Fruit fly (Drosophila melanogaster) whole organism, embryonic: ENCODE data around the gene I-2.

Experiments used
- Asciz ChIP-seq: fragments of 200-800 bp; sonication (Bioruptor generic); optimal IDR thresholded peaks from 2 replicates; lab custom pipeline; 2017; ENCODE audit warnings: missing biosample characterization, mild to moderate bottlenecking, missing genetic modification characterization, missing genetic modification reagents
- Atf6 ChIP-seq: fragments of 200-800 bp; sonication (Bioruptor generic); IDR thresholded peaks from 2 replicates; pipeline ENCODE4 v1.3.6; 2022; ENCODE audit warnings: missing biosample characterization, missing genetic modification characterization
- Blimp-1 ChIP-seq: fragments of 200-800 bp; sonication (Bioruptor generic); optimal IDR thresholded peaks from 3 replicates; lab custom pipeline; 2018; ENCODE audit warnings: missing biosample characterization, missing genetic modification characterization, mild to moderate bottlenecking, moderate library complexity, missing genetic modification reagents
- CG10147 ChIP-seq: fragments of 200-800 bp; sonication (Bioruptor generic); optimal IDR thresholded peaks from 2 replicates; lab custom pipeline; 2019; ENCODE audit warnings: missing biosample characterization, mild to moderate bottlenecking, missing genetic modification characterization, moderate library complexity
- CG10431 ChIP-seq: fragments of 200-800 bp; sonication (Bioruptor generic); optimal IDR thresholded peaks from 3 replicates; lab custom pipeline; 2018; ENCODE audit warnings: missing biosample characterization, mild to moderate bottlenecking, missing genetic modification characterization
- CG10979 ChIP-seq: fragments of 200-800 bp; sonication (Bioruptor generic); optimal IDR thresholded peaks from 2 replicates; lab custom pipeline; 2018; ENCODE audit warnings: missing biosample characterization, mild to moderate bottlenecking, missing genetic modification characterization, moderate library complexity
- CG11696 ChIP-seq: fragments of 200-800 bp; sonication (Bioruptor generic); IDR thresholded peaks from 2 replicates; pipeline ENCODE4 v1.3.6; 2022; ENCODE audit warnings: missing biosample characterization, missing genetic modification characterization
- CG12391 ChIP-seq: fragments of 200-800 bp; sonication (Bioruptor generic); optimal IDR thresholded peaks from 3 replicates; lab custom pipeline; 2018; ENCODE audit warnings: missing biosample characterization, mild to moderate bottlenecking, missing genetic modification characterization, moderate library complexity
- CG12942 ChIP-seq: fragments of 200-800 bp; sonication (Bioruptor generic); optimal IDR thresholded peaks from 3 replicates; lab custom pipeline; 2016; ENCODE audit warnings: missing biosample characterization, missing genetic modification characterization
- CG13624 ChIP-seq: fragments of 200-800 bp; sonication (Bioruptor generic); optimal IDR thresholded peaks from 2 replicates; lab custom pipeline; 2016; ENCODE audit warnings: missing biosample characterization, missing genetic modification characterization
- CG17829 ChIP-seq: fragments of 200-800 bp; optimal IDR thresholded peaks from 2 replicates; lab custom pipeline; 2019; ENCODE audit warnings: missing biosample characterization, mild to moderate bottlenecking, missing genetic modification characterization, moderate library complexity
- CG18764 ChIP-seq: fragments of 200-800 bp; sonication (Bioruptor generic); optimal IDR thresholded peaks from 3 replicates; lab custom pipeline; 2016; ENCODE audit warnings: missing biosample characterization, missing genetic modification characterization
- CG2120 ChIP-seq: fragments of 200-800 bp; sonication (Bioruptor generic); optimal IDR thresholded peaks from 3 replicates; lab custom pipeline; 2016; ENCODE audit warnings: missing biosample characterization, missing genetic modification characterization
- CG3847 ChIP-seq: fragments of 200-800 bp; sonication (Bioruptor generic); IDR thresholded peaks from 2 replicates; pipeline ENCODE4 v1.3.6; 2022; ENCODE audit warnings: missing biosample characterization, missing genetic modification characterization
- CG4424 ChIP-seq: fragments of 200-800 bp; sonication (Bioruptor generic); optimal IDR thresholded peaks from 3 replicates; lab custom pipeline; 2016; ENCODE audit warnings: missing biosample characterization, missing genetic modification characterization
- CG8359 ChIP-seq: fragments of 200-800 bp; sonication (Bioruptor generic); optimal IDR thresholded peaks from 2 replicates; lab custom pipeline; 2017; ENCODE audit warnings: missing biosample characterization, mild to moderate bottlenecking, missing genetic modification characterization, borderline replicate concordance
- CG9932 ChIP-seq: fragments of 200-800 bp; sonication (Bioruptor generic); IDR thresholded peaks from 2 replicates; pipeline ENCODE4 v1.3.6; 2022; ENCODE audit warnings: missing biosample characterization, missing genetic modification characterization
- D ChIP-seq, 2 experiments: fragments of 200-800 bp in 1 of 2; fragments of >200 bp in 1 of 2; sonication (Bioruptor generic) in 1 of 2; optimal IDR thresholded peaks; 2 replicates in 1 of 2; 3 replicates in 1 of 2; lab custom pipeline; 2017; ENCODE audit warnings: mild to moderate bottlenecking in 1 of 2, missing biosample characterization in 1 of 2, missing genetic modification characterization in 1 of 2, missing genetic modification reagents in 1 of 2
- Dref ChIP-seq: fragments of 200-800 bp; sonication (Bioruptor generic); IDR thresholded peaks from 2 replicates; pipeline ENCODE4 v1.3.6; 2022; ENCODE audit warnings: missing biosample characterization, missing genetic modification characterization
- E2f1 ChIP-seq: fragments of 200-800 bp; sonication (Bioruptor generic); IDR thresholded peaks from 2 replicates; pipeline ENCODE4 v1.3.6; 2022; ENCODE audit warnings: missing biosample characterization, missing genetic modification characterization
- E2f2 ChIP-seq: fragments of 200-800 bp; sonication (Bioruptor generic); IDR thresholded peaks from 2 replicates; pipeline ENCODE4 v1.3.6; 2022; ENCODE audit warnings: missing biosample characterization, missing genetic modification characterization
- Fer1 ChIP-seq: fragments of 200-800 bp; sonication (Bioruptor generic); optimal IDR thresholded peaks from 2 replicates; lab custom pipeline; 2017; ENCODE audit warnings: missing biosample characterization, mild to moderate bottlenecking, missing genetic modification characterization
- HLH4C ChIP-seq: fragments of 200-800 bp; sonication (Bioruptor generic); IDR thresholded peaks from 3 replicates; pipeline ENCODE4 v1.3.6; 2022; ENCODE audit warnings: missing biosample characterization, missing genetic modification characterization; ENCODE audit not compliant: partially characterized antibody
- Hr78 ChIP-seq, 2 experiments: fragments of 200-800 bp in 1 of 2; fragments of >200 bp in 1 of 2; sonication (Bioruptor generic) in 1 of 2; optimal IDR thresholded peaks; 2 replicates each; lab custom pipeline; 2017 to 2019; ENCODE audit warnings: missing biosample characterization in 2 of 2, missing genetic modification characterization in 2 of 2, mild to moderate bottlenecking in 1 of 2, moderate library complexity in 1 of 2
- MESR4 ChIP-seq: fragments of 200-800 bp; sonication (Bioruptor generic); optimal IDR thresholded peaks from 2 replicates; lab custom pipeline; 2018; ENCODE audit warnings: missing biosample characterization, mild to moderate bottlenecking, missing genetic modification characterization, moderate library complexity
- Mad ChIP-seq: fragments of 200-800 bp; sonication (Bioruptor generic); optimal IDR thresholded peaks from 2 replicates; lab custom pipeline; 2016; ENCODE audit warnings: missing biosample characterization, missing genetic modification characterization
- Meics ChIP-seq: fragments of 200-800 bp; sonication (Bioruptor generic); optimal IDR thresholded peaks from 2 replicates; lab custom pipeline; 2017; ENCODE audit warnings: missing biosample characterization, mild to moderate bottlenecking, missing genetic modification characterization
- Nf-YC ChIP-seq: fragments of 200-800 bp; optimal IDR thresholded peaks from 3 replicates; lab custom pipeline; 2019; ENCODE audit warnings: missing biosample characterization, mild to moderate bottlenecking, missing genetic modification characterization, moderate library complexity
- Opbp ChIP-seq: fragments of 200-800 bp; sonication (Bioruptor generic); IDR thresholded peaks from 3 replicates; pipeline ENCODE4 v1.3.6; 2022; ENCODE audit warnings: missing biosample characterization, missing genetic modification characterization; ENCODE audit not compliant: partially characterized antibody
- Rfx ChIP-seq: fragments of 200-800 bp; sonication (Bioruptor generic); IDR thresholded peaks from 2 replicates; pipeline ENCODE4 v1.3.6; 2022; ENCODE audit warnings: missing biosample characterization, missing genetic modification characterization
- Sry-β ChIP-seq: fragments of 200-800 bp; sonication (Bioruptor generic); optimal IDR thresholded peaks from 2 replicates; lab custom pipeline; 2018; ENCODE audit warnings: missing biosample characterization, mild to moderate bottlenecking, missing genetic modification characterization, moderate library complexity
- Ssrp ChIP-seq: fragments of 200-800 bp; sonication (Bioruptor generic); optimal IDR thresholded peaks from 2 replicates; lab custom pipeline; 2018; ENCODE audit warnings: missing biosample characterization, mild to moderate bottlenecking, missing genetic modification characterization, moderate library complexity
- al ChIP-seq: fragments of 200-800 bp; sonication (Bioruptor generic); IDR thresholded peaks from 2 replicates; pipeline ENCODE4 v1.3.6; 2022; ENCODE audit warnings: missing biosample characterization, missing genetic modification characterization
- ap ChIP-seq: fragments of 200-800 bp; sonication (Bioruptor generic); IDR thresholded peaks from 2 replicates; pipeline ENCODE4 v1.3.6; 2022; ENCODE audit warnings: missing biosample characterization, missing genetic modification characterization
- ara ChIP-seq: fragments of 200-800 bp; sonication (Bioruptor generic); IDR thresholded peaks from 2 replicates; pipeline ENCODE4 v1.3.6; 2022; ENCODE audit warnings: missing biosample characterization, missing genetic modification characterization
- ato ChIP-seq: fragments of 200-800 bp; sonication (Bioruptor generic); IDR thresholded peaks from 2 replicates; pipeline ENCODE4 v1.3.6; 2022; ENCODE audit warnings: missing biosample characterization, missing genetic modification characterization; ENCODE audit not compliant: partially characterized antibody
- chif ChIP-seq, 2 experiments: fragments of 200-800 bp; sonication (Bioruptor generic); optimal IDR thresholded peaks; 3 replicates each; lab custom pipeline; 2016; ENCODE audit warnings: missing biosample characterization in 2 of 2, missing genetic modification characterization in 2 of 2
- crp ChIP-seq, 2 experiments: fragments of 200-800 bp; sonication (Bioruptor generic); optimal IDR thresholded peaks; 2 replicates in 1 of 2; 3 replicates in 1 of 2; lab custom pipeline; 2017; ENCODE audit warnings: missing biosample characterization in 2 of 2, missing genetic modification characterization in 2 of 2, mild to moderate bottlenecking in 1 of 2, moderate library complexity in 1 of 2
- dati ChIP-seq: fragments of 200-800 bp; sonication (Bioruptor generic); IDR thresholded peaks from 2 replicates; pipeline ENCODE4 v1.3.6; 2022; ENCODE audit warnings: missing biosample characterization, missing genetic modification characterization
- ems ChIP-seq: fragments of 200-800 bp; sonication (Bioruptor generic); optimal IDR thresholded peaks from 3 replicates; lab custom pipeline; 2016; ENCODE audit warnings: missing biosample characterization, missing genetic modification characterization
- esg ChIP-seq: fragments of 200-800 bp; sonication (Bioruptor generic); conservative IDR thresholded peaks from 2 replicates; pipeline ENCODE4 v1.3.6; 2022; ENCODE audit warnings: missing biosample characterization, missing genetic modification characterization
- fd96Cb ChIP-seq: fragments of 200-800 bp; sonication (Bioruptor generic); optimal IDR thresholded peaks from 2 replicates; lab custom pipeline; 2018; ENCODE audit warnings: missing biosample characterization, mild to moderate bottlenecking, missing genetic modification characterization, moderate library complexity
- ind ChIP-seq: fragments of 200-800 bp; sonication (Bioruptor generic); optimal IDR thresholded peaks from 3 replicates; lab custom pipeline; 2016; ENCODE audit warnings: missing biosample characterization, missing genetic modification characterization
- inv ChIP-seq: fragments of 200-800 bp; sonication (Bioruptor generic); IDR thresholded peaks from 2 replicates; pipeline ENCODE4 v1.3.6; 2022; ENCODE audit warnings: missing biosample characterization, missing genetic modification characterization; ENCODE audit not compliant: partially characterized antibody
- mam ChIP-seq: fragments of 200-800 bp; sonication (Bioruptor generic); optimal IDR thresholded peaks from 3 replicates; lab custom pipeline; 2016; ENCODE audit warnings: missing biosample characterization, missing genetic modification characterization
- p53 ChIP-seq: fragments of 200-800 bp; sonication (Bioruptor generic); optimal IDR thresholded peaks from 2 replicates; lab custom pipeline; 2016; ENCODE audit warnings: missing biosample characterization, missing genetic modification characterization
- pho ChIP-seq: fragments of 200-800 bp; sonication (Bioruptor generic); optimal IDR thresholded peaks from 2 replicates; lab custom pipeline; 2016; ENCODE audit warnings: missing biosample characterization, missing genetic modification characterization
- sr ChIP-seq: fragments of 200-800 bp; sonication (Bioruptor generic); IDR thresholded peaks from 3 replicates; pipeline ENCODE4 v1.3.6; 2022; ENCODE audit warnings: missing biosample characterization, missing genetic modification characterization
- wdn ChIP-seq: fragments of 200-800 bp; sonication (Bioruptor generic); IDR thresholded peaks from 2 replicates; pipeline ENCODE4 v1.3.6; 2022; ENCODE audit warnings: missing biosample characterization, missing genetic modification characterization
- wek ChIP-seq: fragments of 200-800 bp; sonication (Bioruptor generic); optimal IDR thresholded peaks from 3 replicates; lab custom pipeline; 2018; ENCODE audit warnings: missing biosample characterization, mild to moderate bottlenecking, missing genetic modification characterization, moderate library complexity

Gene I-2

DNA sequence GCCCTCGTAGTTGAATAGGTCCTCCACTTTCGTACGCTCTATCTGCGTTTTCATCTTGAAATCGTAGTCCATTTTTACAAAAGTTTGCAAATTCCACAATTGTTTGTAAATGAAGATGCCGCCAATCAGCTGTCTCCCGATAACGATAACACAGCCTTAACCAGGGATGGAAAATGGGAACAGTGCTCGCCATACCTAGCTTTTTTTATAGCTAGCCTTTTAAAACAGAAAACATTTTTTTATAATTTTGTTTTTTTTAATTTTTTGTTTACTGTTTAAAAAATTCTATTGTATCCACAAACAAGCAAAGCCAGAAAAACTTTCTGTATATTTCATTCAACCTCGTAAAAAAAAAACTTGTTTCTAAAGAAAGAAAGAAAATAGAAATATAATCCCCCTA, 1.9 kb upstream of the I-2 start, which contains the start of gene Cdk8 (continued):
- peak; percentile 26 for TF ChIP-seq CG18764 (GFP tag; lab: Kevin White, UChicago)
- no peak for TF ChIP-seq al (GFP tag; lab: Robert Waterston, UW)
- peak; percentile 29 for TF ChIP-seq CG13624
- TF ChIP-seq Blimp-1 (GFP tag; lab: Kevin White, UChicago): no peak
- TF ChIP-seq Mad (GFP tag; lab: Kevin White, UChicago): no peak
- TF ChIP-seq CG9932: peak; percentile 77
- peak; percentile 66 for TF ChIP-seq CG12391 (tag; lab: Kevin White, UChicago)
- TF ChIP-seq Rfx (GFP tag; lab: Robert Waterston, UW): peak; percentile 53
- 0 out of 2 replicates have a peak, but pooled peaks have one; percentile 18 for TF ChIP-seq CG11696 (GFP tag; lab: Robert Waterston, UW)
- peak; percentile 71 for TF ChIP-seq CG2120 (GFP tag; lab: Kevin White, UChicago)
- peak; percentile 70 for TF ChIP-seq E2f2 (GFP tag; lab: Robert Waterston, UW)
- TF ChIP-seq CG4424 (GFP tag; lab: Kevin White, UChicago): peak; percentile 33
- no peak for TF ChIP-seq Meics (GFP tag; lab: Kevin White, UChicago)
- TF ChIP-seq Sry-β (GFP tag; lab: Kevin White, UChicago): peak; percentile 92
- TF ChIP-seq Hr78 (GFP tag; optimal IDR thresholded peaks at IDR 0.05; lab: Kevin White, UChicago): no peak
- no peak for TF ChIP-seq Asciz (GFP tag; lab: Kevin White, UChicago)
- TF ChIP-seq fd96Cb: peak; percentile 14
- TF ChIP-seq Ssrp (tag; lab: Kevin White, UChicago): peak; percentile 8
- peak; percentile 58 for TF ChIP-seq CG17829 (tag; lab: Kevin White, UChicago)
- TF ChIP-seq CG3847 (GFP tag; lab: Robert Waterston, UW): no peak
- peak; percentile 7 for TF ChIP-seq Fer1
- TF ChIP-seq p53: no peak
- TF ChIP-seq ems (GFP tag; lab: Kevin White, UChicago): peak; percentile 3
- no peak for TF ChIP-seq HLH4C (GFP tag; lab: Robert Waterston, UW)
- peak; percentile 68 to 92 for TF ChIP-seq crp (GFP tag; optimal IDR thresholded peaks at IDR 0.05; lab: Kevin White, UChicago)
- TF ChIP-seq CG10979 (tag; lab: Kevin White, UChicago): peak; percentile 28
- TF ChIP-seq dati (GFP tag; lab: Robert Waterston, UW): no peak
- TF ChIP-seq ind: peak; percentile 49
- 0 out of 2 replicates have a peak, but pooled peaks have one; percentile 19 for TF ChIP-seq wdn
- TF ChIP-seq ato (GFP tag; lab: Robert Waterston, UW): no peak
- peak; percentile 72 for TF ChIP-seq Dref (GFP tag; lab: Robert Waterston, UW)
- no peak for TF ChIP-seq sr
- TF ChIP-seq ara (GFP tag; lab: Robert Waterston, UW): no peak
- no peak for TF ChIP-seq wek (GFP tag; lab: Kevin White, UChicago)
- no peak for TF ChIP-seq ap (GFP tag; lab: Robert Waterston, UW)
- peak; percentile 40; the same call in 1 of the 2 replicates for TF ChIP-seq Atf6 (GFP tag; lab: Robert Waterston, UW)
- no peak for TF ChIP-seq D (optimal IDR thresholded peaks at IDR 0.05; lab: Kevin White, UChicago)
- no peak for TF ChIP-seq D (GFP tag; optimal IDR thresholded peaks at IDR 0.05; lab: Kevin White, UChicago)
- TF ChIP-seq pho (GFP tag; lab: Kevin White, UChicago): peak; percentile 41
- TF ChIP-seq CG10147 (GFP tag; lab: Kevin White, UChicago): peak; percentile 52
- peak in 1 of 2 experiments; percentile 2 for TF ChIP-seq chif (GFP tag; optimal IDR thresholded peaks at IDR 0.05; lab: Kevin White, UChicago)
- TF ChIP-seq MESR4 (GFP tag; lab: Kevin White, UChicago): peak; percentile 26
- TF ChIP-seq CG8359 (GFP tag; lab: Kevin White, UChicago): no peak
- TF ChIP-seq inv (GFP tag; lab: Robert Waterston, UW): no peak
- TF ChIP-seq CG12942 (GFP tag; lab: Kevin White, UChicago): peak; percentile 25
- peak; percentile 31 for TF ChIP-seq mam (GFP tag; lab: Kevin White, UChicago)
- peak; percentile 58 for TF ChIP-seq Nf-YC (tag; lab: Kevin White, UChicago)
- no peak for TF ChIP-seq esg
- TF ChIP-seq Opbp (GFP tag; lab: Robert Waterston, UW): no peak
- no peak for TF ChIP-seq CG10431 (GFP tag; lab: Kevin White, UChicago)
- TF ChIP-seq E2f1 (GFP tag; lab: Robert Waterston, UW): peak; percentile 19; the same call in 1 of the 2 replicates
